Worm (Caenorhabditis elegans) whole organism, L1 larva: ENCODE results near the gene skr-9.

Experiments
- C16A3.4 ChIP-seq: fragments of 150-350 bp; optimal IDR thresholded peaks from 2 replicates; lab custom pipeline; 2014; ENCODE audit warnings: missing biosample characterization, missing genetic modification characterization
- ama-1 ChIP-seq: fragments of 150-350 bp; optimal IDR thresholded peaks from 2 replicates; lab custom pipeline; 2014
- blmp-1 ChIP-seq: fragments of 150-350 bp; optimal IDR thresholded peaks from 2 replicates; lab custom pipeline; 2014; ENCODE audit warnings: missing biosample characterization, missing genetic modification characterization
- ceh-82 ChIP-seq, 3 experiments: fragments of 150-350 bp in 1 of 3; sonication (generic microtip) in 2 of 3; optimal IDR thresholded peaks; 2 replicates each; lab custom pipeline; 2014 to 2017; ENCODE audit warnings: missing biosample characterization in 3 of 3, missing genetic modification characterization in 3 of 3
- ceh-88 ChIP-seq: fragments of 200-800 bp; sonication (Bioruptor generic); IDR thresholded peaks from 2 replicates; pipeline ENCODE4 v1.3.6; 2022; ENCODE audit warnings: missing genetic modification characterization, missing compliant biosample characterization
- efl-1 ChIP-seq, 4 experiments: fragments of 150-350 bp; optimal IDR thresholded peaks in 3 of 4; peaks in 1 of 4; 1 replicate in 1 of 4; 2 replicates in 3 of 4; lab custom pipeline; 2014; ENCODE audit warnings: missing biosample characterization in 2 of 4, missing genetic modification characterization in 2 of 4, missing genetic modification reagents in 2 of 4
- fos-1 ChIP-seq: fragments of 150-350 bp; optimal IDR thresholded peaks from 2 replicates; lab custom pipeline; 2014; ENCODE audit warnings: missing biosample characterization, missing genetic modification characterization
- hlh-17 ChIP-seq: fragments of 200-800 bp; sonication (Bioruptor generic); optimal IDR thresholded peaks from 2 replicates; lab custom pipeline; 2018; ENCODE audit warnings: missing genetic modification characterization, mild to moderate bottlenecking, missing compliant biosample characterization, moderate library complexity, borderline replicate concordance
- mdl-1 ChIP-seq, 2 experiments: fragments of 150-350 bp; optimal IDR thresholded peaks; 2 replicates each; lab custom pipeline; 2014 to 2017; ENCODE audit warnings: missing biosample characterization in 2 of 2, missing genetic modification characterization in 2 of 2, inconsistent platforms in 1 of 2
- nhr-12 ChIP-seq: sonication (generic microtip); optimal IDR thresholded peaks from 2 replicates; lab custom pipeline; 2017; ENCODE audit warnings: missing biosample characterization, missing genetic modification characterization
- nhr-90 ChIP-seq: sonication (generic microtip); optimal IDR thresholded peaks from 2 replicates; lab custom pipeline; 2016; ENCODE audit warnings: mild to moderate bottlenecking, missing genetic modification characterization, missing compliant biosample characterization; ENCODE audit not compliant: poor library complexity
- skn-1 ChIP-seq: fragments of 150-350 bp; optimal IDR thresholded peaks from 2 replicates; lab custom pipeline; 2014; ENCODE audit warnings: missing biosample characterization, missing genetic modification characterization
- unc-130 ChIP-seq: fragments of 150-350 bp; optimal IDR thresholded peaks from 2 replicates; lab custom pipeline; 2017; ENCODE audit warnings: missing biosample characterization, missing genetic modification characterization, inconsistent platforms
- zag-1 ChIP-seq: fragments of 150-350 bp; optimal IDR thresholded peaks from 2 replicates; lab custom pipeline; 2014; ENCODE audit warnings: missing biosample characterization, missing genetic modification characterization

DNA sequence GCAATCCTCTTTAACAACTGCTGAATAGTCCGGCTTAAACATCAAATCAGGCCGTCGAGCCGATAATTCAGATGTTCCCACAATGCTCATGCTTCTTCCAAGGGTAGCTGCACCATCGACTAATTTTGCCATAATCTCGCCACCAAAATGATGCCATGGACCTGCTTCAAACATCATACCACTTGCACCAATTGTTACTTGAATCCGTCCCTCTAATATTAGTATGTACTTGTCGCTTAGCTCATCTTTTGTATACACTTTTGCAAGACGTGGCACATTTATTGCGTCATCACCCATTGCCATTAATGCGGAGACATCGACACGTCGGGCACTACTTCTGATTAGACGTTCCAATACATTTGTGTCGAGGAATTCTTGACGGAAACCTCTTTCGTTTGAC is 36.3 kb downstream of the skr-9 start:
- TF ChIP-seq hlh-17 (no peak), efl-1 (optimal IDR thresholded peaks at IDR 0.05; lab: Kevin White, UChicago) (no peak), efl-1 (GFP tag; optimal IDR thresholded peaks at IDR 0.05 in 1 of 2; lab: Kevin White, UChicago) (peak in 1 of 2 experiments; percentile 71), ama-1 (lab: Kevin White, UChicago) (no peak), blmp-1 (no peak), skn-1 (tag; lab: Kevin White, UChicago) (no peak), unc-130 (no peak), mdl-1 (tag; optimal IDR thresholded peaks at IDR 0.05; lab: Kevin White, UChicago) (no peak), nhr-90 (tag; lab: Kevin White, UChicago) (no peak), C16A3.4 (tag; lab: Kevin White, UChicago) (no peak), nhr-12 (tag; lab: Kevin White, UChicago) (no peak), fos-1 (tag; lab: Kevin White, UChicago) (no peak), ceh-82 (tag; optimal IDR thresholded peaks at IDR 0.05; lab: Kevin White, UChicago) (no peak), zag-1 (tag; lab: Kevin White, UChicago) (no peak), ceh-88 (no peak)
